Worm (Caenorhabditis elegans): ENCODE data around the gene nonu-1.

DNA sequence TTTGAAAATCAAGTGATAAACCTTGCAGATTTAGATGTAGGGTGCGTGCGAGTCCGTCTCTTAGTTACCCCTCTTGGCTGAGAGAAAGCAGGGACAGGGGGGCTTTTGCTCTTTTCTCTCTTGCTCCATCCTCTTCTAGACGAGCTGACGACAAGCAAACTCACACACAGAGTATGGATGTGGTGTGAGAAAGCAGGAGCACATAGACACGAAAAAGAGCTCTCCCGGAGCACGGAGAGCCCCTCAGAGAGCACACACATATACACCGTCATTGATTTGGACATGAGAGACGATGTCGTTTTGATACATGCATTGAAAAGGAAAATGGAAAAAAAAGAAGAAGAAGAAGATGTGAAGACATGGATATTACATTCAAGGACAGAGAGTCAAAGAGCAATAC, 26.0 kb upstream of the nonu-1 start:
- no peak for TF ChIP-seq ztf-22 (GFP tag; optimal IDR thresholded peaks at IDR 0.05)
- no peak for TF ChIP-seq ceh-40 (GFP tag; IDR thresholded peaks at IDR 0.05)
- TF ChIP-seq Y95B8A.8 (GFP tag; IDR thresholded peaks at IDR 0.05), result no peak
- no peak for TF ChIP-seq unc-62 (GFP tag; optimal IDR thresholded peaks at IDR 0.05)
- no peak for TF ChIP-seq snpc-4 (GFP tag; optimal IDR thresholded peaks at IDR 0.05)
- no peak for TF ChIP-seq snpc-4 (tag; optimal IDR thresholded peaks at IDR 0.05)
- no peak for TF ChIP-seq C06A6.2 (GFP tag; conservative IDR thresholded peaks at IDR 0.05)
- TF ChIP-seq mcd-1 (GFP tag; IDR thresholded peaks at IDR 0.05), result no peak
- TF ChIP-seq athp-1 (tag; optimal IDR thresholded peaks at IDR 0.05), result no peak
- no peak for TF ChIP-seq pha-4 (tag; optimal IDR thresholded peaks at IDR 0.05)
- TF ChIP-seq nfya-1 (tag; optimal IDR thresholded peaks at IDR 0.05; ENCODE audit: borderline replicate concordance, insufficient read depth), result no peak
- no peak for TF ChIP-seq nhr-90 (tag; optimal IDR thresholded peaks at IDR 0.05)
